Worm (Caenorhabditis elegans): ENCODE results near the gene srpa-72.

srpa-72 gene

ce11 chrII:2752536-2752935 is 34.7 kb upstream of the srpa-72 start, which contains the start of gene F29A7.6:
Gene F29A7.6 (minus strand): TSS chrII:2752611.
- TF ChIP-seq pes-1 (GFP tag; IDR thresholded peaks at IDR 0.05) = 0 out of 2 replicates have a peak, but pooled peaks have one; percentile 58
- TF ChIP-seq scrt-1 (GFP tag; IDR thresholded peaks at IDR 0.05) = no peak
- TF ChIP-seq tra-4 (tag; optimal IDR thresholded peaks at IDR 0.05) = no peak
- no peak for TF ChIP-seq ceh-36 (tag; optimal IDR thresholded peaks at IDR 0.05)
- TF ChIP-seq tbx-11 (GFP tag; IDR thresholded peaks at IDR 0.05) = no peak
- TF ChIP-seq hmg-4 (GFP tag; optimal IDR thresholded peaks at IDR 0.05) = no peak
- no peak for TF ChIP-seq ama-1 (optimal IDR thresholded peaks at IDR 0.05)

DNA sequence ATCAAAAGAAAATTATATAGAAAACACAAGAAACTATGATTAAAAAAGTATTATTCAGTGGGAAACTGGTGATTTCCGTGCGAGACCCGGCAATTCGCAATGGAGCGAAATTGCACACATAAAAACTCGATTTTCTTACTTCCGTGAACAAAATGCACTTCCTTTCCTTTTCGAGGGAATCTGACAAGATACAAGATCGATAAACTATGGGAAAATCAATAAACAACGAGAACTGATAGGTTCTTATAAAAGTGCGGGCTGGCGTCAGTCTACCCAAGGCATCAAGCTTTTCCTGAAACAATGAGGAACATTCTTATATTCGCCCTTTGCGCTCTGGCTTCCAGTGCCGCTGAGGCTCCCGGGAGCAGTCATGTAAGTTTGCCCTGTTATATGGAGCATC is 34.3 kb upstream of the srpa-72 start, which contains the start of gene F29A7.3:
TSS of gene F29A7.3 (plus strand) at position 301 of the 400 bp plus-strand sequence.
- TF ChIP-seq ceh-36 (tag; optimal IDR thresholded peaks at IDR 0.05) (no peak), tra-4 (tag; optimal IDR thresholded peaks at IDR 0.05) (no peak), flt-1 (GFP tag; IDR thresholded peaks at IDR 0.05) (no peak), F13C5.2 (tag; optimal IDR thresholded peaks at IDR 0.05) (no peak), ets-7 (tag; optimal IDR thresholded peaks at IDR 0.05) (no peak), pes-1 (GFP tag; IDR thresholded peaks at IDR 0.05) (no peak), hmbx-1 (tag; optimal IDR thresholded peaks at IDR 0.05) (no peak), ceh-13 (GFP tag; optimal IDR thresholded peaks at IDR 0.05) (no peak), scrt-1 (GFP tag; IDR thresholded peaks at IDR 0.05) (no peak), B0310.2 (tag; optimal IDR thresholded peaks at IDR 0.05) (no peak), sea-1 (GFP tag; conservative IDR thresholded peaks at IDR 0.05) (no peak), hmg-4 (GFP tag; optimal IDR thresholded peaks at IDR 0.05) (no peak), aly-1 (tag; optimal IDR thresholded peaks at IDR 0.05) (no peak), tbx-11 (GFP tag; IDR thresholded peaks at IDR 0.05) (no peak), hnd-1 (tag; optimal IDR thresholded peaks at IDR 0.05) (no peak), tbx-37 (GFP tag; conservative IDR thresholded peaks at IDR 0.05) (no peak), ama-1 (optimal IDR thresholded peaks at IDR 0.05) (no peak)

DNA sequence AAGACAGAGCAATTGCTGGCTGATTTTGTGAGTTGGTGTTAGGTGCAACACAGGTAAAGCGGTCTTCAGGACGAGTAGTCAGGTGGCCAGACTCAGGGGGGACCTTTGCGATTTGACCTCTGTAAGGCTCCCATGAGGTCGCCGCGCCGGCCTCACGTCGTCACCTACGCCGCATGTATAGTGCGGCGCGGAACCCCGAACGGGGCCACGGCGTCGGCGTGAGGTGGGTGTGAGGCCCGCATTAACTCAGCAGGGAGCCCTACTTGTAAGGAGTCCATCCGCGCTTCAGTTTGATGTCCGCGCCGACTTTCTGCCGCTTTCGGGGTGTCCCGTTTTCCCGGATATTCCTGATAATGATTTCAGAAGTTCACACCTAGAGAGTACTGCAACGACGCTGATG is 32.7 kb upstream of the srpa-72 start:
- TF ChIP-seq hnd-1 (tag; optimal IDR thresholded peaks at IDR 0.05) (no peak), ama-1 (optimal IDR thresholded peaks at IDR 0.05) (no peak), tbx-37 (GFP tag; conservative IDR thresholded peaks at IDR 0.05) (no peak), tbx-11 (GFP tag; IDR thresholded peaks at IDR 0.05) (no peak), ceh-36 (tag; optimal IDR thresholded peaks at IDR 0.05) (no peak), pes-1 (GFP tag; IDR thresholded peaks at IDR 0.05) (no peak), hmbx-1 (tag; optimal IDR thresholded peaks at IDR 0.05) (no peak), ets-7 (tag; optimal IDR thresholded peaks at IDR 0.05) (no peak), B0310.2 (tag; optimal IDR thresholded peaks at IDR 0.05) (no peak), sea-1 (GFP tag; conservative IDR thresholded peaks at IDR 0.05) (no peak), scrt-1 (GFP tag; IDR thresholded peaks at IDR 0.05) (no peak), hmg-4 (GFP tag; optimal IDR thresholded peaks at IDR 0.05) (no peak), ceh-13 (GFP tag; optimal IDR thresholded peaks at IDR 0.05) (no peak), aly-1 (tag; optimal IDR thresholded peaks at IDR 0.05) (no peak), flt-1 (GFP tag; IDR thresholded peaks at IDR 0.05) (no peak), tra-4 (tag; optimal IDR thresholded peaks at IDR 0.05) (no peak), F13C5.2 (tag; optimal IDR thresholded peaks at IDR 0.05) (no peak)

- TF ChIP-seq ceh-36 (tag; optimal IDR thresholded peaks at IDR 0.05) (no peak), B0310.2 (tag; optimal IDR thresholded peaks at IDR 0.05) (no peak), tbx-11 (GFP tag; IDR thresholded peaks at IDR 0.05) (no peak), hmbx-1 (tag; optimal IDR thresholded peaks at IDR 0.05) (no peak), aly-1 (tag; optimal IDR thresholded peaks at IDR 0.05) (no peak), scrt-1 (GFP tag; IDR thresholded peaks at IDR 0.05) (no peak), ets-7 (tag; optimal IDR thresholded peaks at IDR 0.05) (no peak), hmg-4 (GFP tag; optimal IDR thresholded peaks at IDR 0.05) (no peak), hnd-1 (tag; optimal IDR thresholded peaks at IDR 0.05) (no peak), sea-1 (GFP tag; conservative IDR thresholded peaks at IDR 0.05) (no peak), pes-1 (GFP tag; IDR thresholded peaks at IDR 0.05) (no peak)
Measured at ce11 chrII:2756351-2756750, 30.9 kb upstream of the srpa-72 start.

DNA sequence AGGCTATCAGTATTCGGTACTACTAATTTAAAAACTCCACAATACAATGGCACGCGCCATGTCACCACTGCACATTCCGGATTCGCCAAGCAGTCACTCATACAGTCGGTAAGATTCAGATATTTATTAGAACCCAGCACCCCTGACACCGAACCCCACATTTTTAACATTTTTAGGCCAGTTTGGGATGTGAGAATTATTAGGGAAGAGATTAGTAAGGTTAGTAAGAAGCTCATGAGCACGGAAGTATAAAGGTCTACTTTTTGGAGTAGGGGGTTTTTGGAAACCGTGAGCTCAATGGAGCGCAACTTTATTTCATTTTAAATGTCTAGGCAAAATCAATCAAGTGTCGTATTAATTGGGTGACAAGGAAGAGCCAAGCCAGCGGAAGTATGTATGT is 29.3 kb upstream of the srpa-72 start, which contains the start of gene F29A7.8:
TSS of gene F29A7.8 (minus strand) at position 101 of the 400 bp plus-strand sequence.
- TF ChIP-seq tbx-37 (GFP tag; conservative IDR thresholded peaks at IDR 0.05) = no peak
- no peak for TF ChIP-seq pes-1 (GFP tag; IDR thresholded peaks at IDR 0.05)
- no peak for TF ChIP-seq hmg-4 (GFP tag; optimal IDR thresholded peaks at IDR 0.05)
- no peak for TF ChIP-seq flt-1 (GFP tag; IDR thresholded peaks at IDR 0.05)
- no peak for TF ChIP-seq ets-7 (tag; optimal IDR thresholded peaks at IDR 0.05)

DNA sequence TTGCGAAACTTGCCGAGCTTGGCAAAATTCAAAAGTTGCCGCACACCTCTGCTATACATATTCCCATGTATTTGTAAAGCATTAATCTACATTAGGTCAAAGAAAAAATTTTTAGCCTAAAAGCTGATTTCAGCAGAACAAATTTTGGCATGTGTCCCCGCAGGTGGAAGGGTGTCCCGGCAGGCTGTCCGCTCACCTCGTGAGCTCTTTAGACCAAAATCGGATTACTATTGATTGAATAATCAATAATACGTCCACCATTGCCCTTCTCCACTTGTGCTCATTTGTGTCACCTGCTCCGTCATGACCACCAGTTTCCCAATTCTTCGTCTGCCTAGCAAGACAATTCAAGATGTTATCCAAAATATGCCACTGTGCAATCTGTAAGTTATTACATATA is 28.8 kb upstream of the srpa-72 start, which contains the start of gene fbxb-107:
TSS of gene fbxb-107 (plus strand) at position 297 of the 400 bp plus-strand sequence.
- TF ChIP-seq tra-4 (tag; optimal IDR thresholded peaks at IDR 0.05) (no peak), scrt-1 (GFP tag; IDR thresholded peaks at IDR 0.05) (no peak), hmbx-1 (tag; optimal IDR thresholded peaks at IDR 0.05) (no peak), tbx-37 (GFP tag; conservative IDR thresholded peaks at IDR 0.05) (no peak), F13C5.2 (tag; optimal IDR thresholded peaks at IDR 0.05) (no peak), ama-1 (optimal IDR thresholded peaks at IDR 0.05) (no peak), hnd-1 (tag; optimal IDR thresholded peaks at IDR 0.05) (no peak), ceh-13 (GFP tag; optimal IDR thresholded peaks at IDR 0.05) (no peak), flt-1 (GFP tag; IDR thresholded peaks at IDR 0.05) (no peak), aly-1 (tag; optimal IDR thresholded peaks at IDR 0.05) (no peak), pes-1 (GFP tag; IDR thresholded peaks at IDR 0.05) (no peak), B0310.2 (tag; optimal IDR thresholded peaks at IDR 0.05) (no peak), sea-1 (GFP tag; conservative IDR thresholded peaks at IDR 0.05) (no peak; the same call in 1 of the 2 replicates), ceh-36 (tag; optimal IDR thresholded peaks at IDR 0.05) (no peak), tbx-11 (GFP tag; IDR thresholded peaks at IDR 0.05) (no peak), hmg-4 (GFP tag; optimal IDR thresholded peaks at IDR 0.05) (no peak), ets-7 (tag; optimal IDR thresholded peaks at IDR 0.05) (no peak)

DNA sequence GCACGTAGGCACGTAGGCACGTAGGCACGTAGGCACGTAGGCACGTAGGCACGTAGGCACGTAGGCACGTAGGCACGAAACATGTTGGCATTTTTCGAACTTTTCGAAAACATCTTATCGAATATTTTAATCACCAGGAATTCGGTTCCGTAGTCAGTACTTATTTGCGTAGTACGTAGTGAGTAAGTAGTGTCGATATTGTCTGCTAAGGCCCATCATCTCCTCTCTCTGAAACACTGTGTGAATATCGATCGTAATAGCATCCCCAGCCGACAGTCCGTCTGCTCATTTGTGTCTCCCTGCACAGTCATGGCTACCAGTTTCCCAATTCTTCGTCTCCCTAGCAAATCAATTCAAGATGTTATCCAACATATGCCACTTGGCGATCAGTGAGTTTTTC is 25.2 kb upstream of the srpa-72 start, which contains the start of gene fbxb-106:
TSS of gene fbxb-106 (plus strand) at position 301 of the 400 bp plus-strand sequence.
- no peak for TF ChIP-seq tbx-37 (GFP tag; conservative IDR thresholded peaks at IDR 0.05)
- TF ChIP-seq aly-1 (tag; optimal IDR thresholded peaks at IDR 0.05) = no peak
- TF ChIP-seq tbx-11 (GFP tag; IDR thresholded peaks at IDR 0.05) = no peak
- TF ChIP-seq ceh-13 (GFP tag; optimal IDR thresholded peaks at IDR 0.05) = no peak
- TF ChIP-seq B0310.2 (tag; optimal IDR thresholded peaks at IDR 0.05) = no peak
- no peak for TF ChIP-seq scrt-1 (GFP tag; IDR thresholded peaks at IDR 0.05)
- TF ChIP-seq ceh-36 (tag; optimal IDR thresholded peaks at IDR 0.05) = no peak
- no peak for TF ChIP-seq hmg-4 (GFP tag; optimal IDR thresholded peaks at IDR 0.05)
- TF ChIP-seq hnd-1 (tag; optimal IDR thresholded peaks at IDR 0.05) = no peak
- no peak for TF ChIP-seq tra-4 (tag; optimal IDR thresholded peaks at IDR 0.05)
- no peak for TF ChIP-seq hmbx-1 (tag; optimal IDR thresholded peaks at IDR 0.05)
- no peak for TF ChIP-seq sea-1 (GFP tag; conservative IDR thresholded peaks at IDR 0.05)
- TF ChIP-seq ets-7 (tag; optimal IDR thresholded peaks at IDR 0.05) = no peak
- TF ChIP-seq flt-1 (GFP tag; IDR thresholded peaks at IDR 0.05) = no peak
- no peak for TF ChIP-seq F13C5.2 (tag; optimal IDR thresholded peaks at IDR 0.05)
- no peak for TF ChIP-seq pes-1 (GFP tag; IDR thresholded peaks at IDR 0.05)

Data from whole organism, early embryonic.